Worm (Caenorhabditis elegans): ENCODE results near the gene snx-1.

DNA sequence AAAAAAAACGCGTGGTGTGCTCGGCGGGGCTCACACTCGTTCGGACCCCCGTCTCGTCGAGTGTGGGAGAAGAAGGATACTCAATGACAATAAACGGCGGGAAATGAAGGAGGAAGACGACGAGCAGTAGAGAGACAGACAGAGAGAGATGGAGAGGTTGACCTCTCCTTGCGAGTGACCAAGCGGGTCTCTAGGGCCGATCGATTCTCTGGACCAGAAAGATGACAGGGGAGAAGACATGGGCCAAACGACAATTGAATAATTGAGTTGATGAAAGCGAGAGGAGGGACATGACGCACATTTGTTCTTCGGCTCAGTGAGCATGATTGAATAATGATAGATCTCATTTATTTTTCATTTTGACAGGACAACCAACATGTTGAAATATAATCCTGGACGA lies 8.5 kb upstream of the snx-1 start:
- no peak for TF ChIP-seq elt-3 (tag; optimal IDR thresholded peaks at IDR 0.05)
- TF ChIP-seq blmp-1 (tag; optimal IDR thresholded peaks at IDR 0.05), result no peak
- no peak for TF ChIP-seq snpc-4 (tag; optimal IDR thresholded peaks at IDR 0.05)

Data from whole organism, mixed stage, embryonic.